Fruit fly (Drosophila melanogaster): Measurements from ENCODE around the gene CG14563.

The CG14563 gene

dm6 chr3L:21880398-21880810, 38.2 kb upstream of the CG14563 start (continued):
- TF ChIP-seq CG17186 (GFP tag; optimal IDR thresholded peaks at IDR 0.05) (peak; percentile 91), CG8924 (tag; optimal IDR thresholded peaks at IDR 0.05) (peak; percentile 96), Gug (GFP tag; IDR thresholded peaks at IDR 0.05) (peak; percentile 99), lola (GFP tag; optimal IDR thresholded peaks at IDR 0.05) (peak in 1 of 3 experiments; percentile 96), tx (GFP tag; optimal IDR thresholded peaks at IDR 0.05) (peak; percentile 98), ftz-f1 (GFP tag; optimal IDR thresholded peaks at IDR 0.05) (peak; percentile 72), Camta (GFP tag; optimal IDR thresholded peaks at IDR 0.05) (peak; percentile 98), zen (tag; optimal IDR thresholded peaks at IDR 0.05) (peak; percentile 97), ranshi (GFP tag; IDR thresholded peaks at IDR 0.05) (peak; percentile 98), CG16813 (GFP tag; IDR thresholded peaks at IDR 0.05; ENCODE audit: partially characterized antibody) (peak; percentile 15; the same call in 1 of the 3 replicates), CG12236 (GFP tag; optimal IDR thresholded peaks at IDR 0.05) (peak; percentile 96), gro (GFP tag; optimal IDR thresholded peaks at IDR 0.05) (peak; percentile 93), ewg (GFP tag; optimal IDR thresholded peaks at IDR 0.05) (peak; percentile 98), trem (tag; optimal IDR thresholded peaks at IDR 0.05) (peak; percentile 88), CG13775 (GFP tag; optimal IDR thresholded peaks at IDR 0.05) (peak; percentile 98), CG5953 (GFP tag; IDR thresholded peaks at IDR 0.05) (peak; percentile 99), zf30C (GFP tag; optimal IDR thresholded peaks at IDR 0.05) (no peak), CG11696 (GFP tag; IDR thresholded peaks at IDR 0.05) (peak; percentile 90), ato (GFP tag; IDR thresholded peaks at IDR 0.05; ENCODE audit: partially characterized antibody) (no peak), hb (GFP tag; IDR thresholded peaks at IDR 0.05; ENCODE audit: partially characterized antibody) (no peak), wor (GFP tag; IDR thresholded peaks at IDR 0.05) (peak; percentile 97), CG12769 (tag; optimal IDR thresholded peaks at IDR 0.05) (peak; percentile 99), Lpt (GFP tag; optimal IDR thresholded peaks at IDR 0.05) (no peak), CG4328 (GFP tag; optimal IDR thresholded peaks at IDR 0.05) (peak; percentile 57), D19B (GFP tag; optimal IDR thresholded peaks at IDR 0.05) (peak; percentile 100), Antp (GFP tag; optimal IDR thresholded peaks at IDR 0.05) (peak; percentile 99), CG15479 (GFP tag; optimal IDR thresholded peaks at IDR 0.05) (peak; percentile 81), CG6791 (GFP tag; IDR thresholded peaks at IDR 0.05; ENCODE audit: partially characterized antibody) (peak; percentile 52; the same call in 2 of the 3 replicates), CG4404 (GFP tag; IDR thresholded peaks at IDR 0.05) (peak; percentile 99), nmo (GFP tag; optimal IDR thresholded peaks at IDR 0.05) (peak; percentile 98), CG4820 (GFP tag; optimal IDR thresholded peaks at IDR 0.05) (peak; percentile 96), zfh2 (GFP tag; optimal IDR thresholded peaks at IDR 0.05) (peak; percentile 98), Hmx (GFP tag; optimal IDR thresholded peaks at IDR 0.05) (peak; percentile 72), CG1233 (GFP tag; optimal IDR thresholded peaks at IDR 0.05) (peak; percentile 94), exex (tag; optimal IDR thresholded peaks at IDR 0.05) (peak; percentile 52), CG15011 (GFP tag; optimal IDR thresholded peaks at IDR 0.05) (peak; percentile 88), Atf6 (GFP tag; IDR thresholded peaks at IDR 0.05) (peak; percentile 96), oc (tag; optimal IDR thresholded peaks at IDR 0.05) (peak; percentile 97), CG2678 (tag; optimal IDR thresholded peaks at IDR 0.05) (peak; percentile 94), CG18619 (GFP tag; optimal IDR thresholded peaks at IDR 0.05) (peak; percentile 95), Usf (GFP tag; optimal IDR thresholded peaks at IDR 0.05) (peak; percentile 96), sima (GFP tag; optimal IDR thresholded peaks at IDR 0.05) (peak; percentile 87), CG5245 (GFP tag; optimal IDR thresholded peaks at IDR 0.05) (peak; percentile 95), CG13424 (tag; optimal IDR thresholded peaks at IDR 0.05) (peak; percentile 93), CG14014 (GFP tag; IDR thresholded peaks at IDR 0.05) (peak; percentile 98), CG8359 (GFP tag; optimal IDR thresholded peaks at IDR 0.05; ENCODE audit: borderline replicate concordance) (peak; percentile 70), sens-2 (GFP tag; IDR thresholded peaks at IDR 0.05) (peak; percentile 98), tup (GFP tag; optimal IDR thresholded peaks at IDR 0.05) (peak; percentile 96), CG3281 (GFP tag; optimal IDR thresholded peaks at IDR 0.05) (peak; percentile 87), Dbx (GFP tag; IDR thresholded peaks at IDR 0.05) (peak; percentile 97)

Measured in whole organism, embryonic.